Fruit fly (Drosophila melanogaster): Measurements from ENCODE around the gene CG31715.

The CG31715 gene

DNA sequence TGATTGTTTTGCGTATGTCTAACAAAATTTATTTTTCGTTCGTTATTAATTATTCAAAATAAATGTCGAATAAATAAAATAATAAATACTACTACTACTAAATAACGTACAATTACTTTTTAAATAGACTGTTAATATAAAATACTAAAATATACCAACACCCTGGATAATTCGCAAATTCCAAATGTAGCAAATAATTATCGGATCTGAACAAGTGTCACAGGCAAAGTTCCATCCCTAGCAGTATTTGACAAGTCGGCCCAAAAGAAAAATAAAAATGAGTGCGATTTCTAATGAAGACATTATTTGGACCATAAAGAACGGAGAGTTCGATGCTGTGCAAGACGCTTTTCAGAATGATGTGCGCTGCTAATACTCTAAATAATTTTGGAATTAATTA lies at the start of gene CG31715 (continued):
- TF ChIP-seq CG16863 (GFP tag; optimal IDR thresholded peaks at IDR 0.05): no peak
- TF ChIP-seq ap (GFP tag; IDR thresholded peaks at IDR 0.05): no peak
- no peak for TF ChIP-seq CG15696 (tag; optimal IDR thresholded peaks at IDR 0.05)
- no peak for TF ChIP-seq Nf-YA (GFP tag; IDR thresholded peaks at IDR 0.05)
- TF ChIP-seq sim (GFP tag; IDR thresholded peaks at IDR 0.05): no peak
- no peak for TF ChIP-seq CG17328 (GFP tag; IDR thresholded peaks at IDR 0.05)
- TF ChIP-seq CG12299 (tag; optimal IDR thresholded peaks at IDR 0.05): no peak
- TF ChIP-seq CG13624 (GFP tag; optimal IDR thresholded peaks at IDR 0.05): no peak
- TF ChIP-seq ham (GFP tag; IDR thresholded peaks at IDR 0.05): no peak
- no peak for TF ChIP-seq CG7963 (GFP tag; IDR thresholded peaks at IDR 0.05; ENCODE audit: partially characterized antibody)
- no peak for TF ChIP-seq tll (GFP tag; optimal IDR thresholded peaks at IDR 0.05)
- TF ChIP-seq CG8359 (GFP tag; optimal IDR thresholded peaks at IDR 0.05; ENCODE audit: borderline replicate concordance): no peak
- no peak for TF ChIP-seq CG6813 (GFP tag; optimal IDR thresholded peaks at IDR 0.05)
- peak; percentile 79 for TF ChIP-seq Med (GFP tag)
- no peak for TF ChIP-seq CG4820 (GFP tag; optimal IDR thresholded peaks at IDR 0.05)
- TF ChIP-seq CG9727 (GFP tag; optimal IDR thresholded peaks at IDR 0.05): no peak
- no peak for TF ChIP-seq CG14014 (GFP tag; IDR thresholded peaks at IDR 0.05)
- TF ChIP-seq Meics (GFP tag; optimal IDR thresholded peaks at IDR 0.05): no peak
- no peak for TF ChIP-seq CTCF (GFP tag; optimal IDR thresholded peaks at IDR 0.05)
- no peak for TF ChIP-seq MTF-1 (GFP tag; optimal IDR thresholded peaks at IDR 0.05; ENCODE audit: borderline replicate concordance)
- TF ChIP-seq cwo (GFP tag; optimal IDR thresholded peaks at IDR 0.05): no peak
- TF ChIP-seq tna (GFP tag; IDR thresholded peaks at IDR 0.05; ENCODE audit: partially characterized antibody): no peak; the same call in 1 of the 2 replicates
- TF ChIP-seq sna (GFP tag; IDR thresholded peaks at IDR 0.05; ENCODE audit: partially characterized antibody): no peak
- no peak for TF ChIP-seq CG10565 (GFP tag; optimal IDR thresholded peaks at IDR 0.05)
- no peak for TF ChIP-seq grn (GFP tag; optimal IDR thresholded peaks at IDR 0.05)
- peak; percentile 27 for TF ChIP-seq CG13894 (tag; optimal IDR thresholded peaks at IDR 0.05)
- TF ChIP-seq cato (GFP tag; optimal IDR thresholded peaks at IDR 0.05; ENCODE audit: borderline replicate concordance): no peak
- TF ChIP-seq CG4617 (GFP tag; optimal IDR thresholded peaks at IDR 0.05; ENCODE audit: borderline replicate concordance): no peak
- TF ChIP-seq D19A (tag; optimal IDR thresholded peaks at IDR 0.05): peak; percentile 8
- no peak for TF ChIP-seq CG4360 (GFP tag; IDR thresholded peaks at IDR 0.05)
- no peak for TF ChIP-seq nerfin-1 (tag; optimal IDR thresholded peaks at IDR 0.05)
- no peak for TF ChIP-seq her (GFP tag; optimal IDR thresholded peaks at IDR 0.05)
- no peak for TF ChIP-seq Ada2b (GFP tag; IDR thresholded peaks at IDR 0.05)
- no peak for TF ChIP-seq CG3838 (GFP tag; optimal IDR thresholded peaks at IDR 0.05)
- TF ChIP-seq zfh1 (GFP tag; IDR thresholded peaks at IDR 0.05): no peak
- no peak for TF ChIP-seq chif (GFP tag; optimal IDR thresholded peaks at IDR 0.05)
- no peak for TF ChIP-seq Lpt (GFP tag; optimal IDR thresholded peaks at IDR 0.05)
- TF ChIP-seq CG11398 (GFP tag; optimal IDR thresholded peaks at IDR 0.05): no peak
- no peak for TF ChIP-seq NC2α (GFP tag; optimal IDR thresholded peaks at IDR 0.05)
- TF ChIP-seq luna (GFP tag; optimal IDR thresholded peaks at IDR 0.05): no peak
- TF ChIP-seq Dip3 (GFP tag; optimal IDR thresholded peaks at IDR 0.05): no peak
- no peak for TF ChIP-seq cas (GFP tag; IDR thresholded peaks at IDR 0.05)
- TF ChIP-seq Ets65A (GFP tag): peak; percentile 51
- no peak for TF ChIP-seq peb (GFP tag; IDR thresholded peaks at IDR 0.05)
- no peak for TF ChIP-seq Max (GFP tag; optimal IDR thresholded peaks at IDR 0.05)
- TF ChIP-seq CG6765 (GFP tag; optimal IDR thresholded peaks at IDR 0.05): no peak
- TF ChIP-seq tin (GFP tag; optimal IDR thresholded peaks at IDR 0.05): no peak
- no peak for TF ChIP-seq ken (GFP tag; IDR thresholded peaks at IDR 0.05)
- no peak for TF ChIP-seq scrt (GFP tag; optimal IDR thresholded peaks at IDR 0.05)
- peak; percentile 39 for TF ChIP-seq CG8924 (tag; optimal IDR thresholded peaks at IDR 0.05)
- no peak for TF ChIP-seq CG11560 (tag; IDR thresholded peaks at IDR 0.05)
- TF ChIP-seq CG34224 (GFP tag; IDR thresholded peaks at IDR 0.05; ENCODE audit: partially characterized antibody): peak; percentile 72
